Worm (Caenorhabditis elegans) whole organism, L1 larva: ENCODE measurements around the gene mrp-2.

ENCODE experiments used
- blmp-1 ChIP-seq: fragments of 150-350 bp; optimal IDR thresholded peaks from 2 replicates; lab custom pipeline; 2014; ENCODE audit warnings: missing biosample characterization, missing genetic modification characterization
- egl-13 ChIP-seq: sonication (generic microtip); optimal IDR thresholded peaks from 2 replicates; lab custom pipeline; 2016; ENCODE audit warnings: missing genotype, missing genetic modification reagents, missing genetic modification characterization, missing compliant biosample characterization
- lin-39 ChIP-seq: fragments of 150-350 bp; optimal IDR thresholded peaks from 2 replicates; lab custom pipeline; 2014; ENCODE audit warnings: missing biosample characterization, missing genetic modification reagents, missing genetic modification characterization
- mdl-1 ChIP-seq, 2 experiments: fragments of 150-350 bp; optimal IDR thresholded peaks; 2 replicates each; lab custom pipeline; 2014 to 2017; ENCODE audit warnings: missing biosample characterization in 2 of 2, missing genetic modification characterization in 2 of 2, inconsistent platforms in 1 of 2
- nhr-12 ChIP-seq: sonication (generic microtip); optimal IDR thresholded peaks from 2 replicates; lab custom pipeline; 2017; ENCODE audit warnings: missing biosample characterization, missing genetic modification characterization
- nhr-28 ChIP-seq: fragments of 150-350 bp; optimal IDR thresholded peaks from 2 replicates; lab custom pipeline; 2014; ENCODE audit warnings: missing biosample characterization, missing genetic modification characterization
- nhr-76 ChIP-seq: sonication (generic microtip); optimal IDR thresholded peaks from 2 replicates; lab custom pipeline; 2017; ENCODE audit warnings: missing biosample characterization, missing genetic modification characterization
- pqm-1 ChIP-seq: sonication (generic microtip); optimal IDR thresholded peaks from 3 replicates; lab custom pipeline; 2017; ENCODE audit warnings: missing biosample characterization, missing genetic modification characterization
- zag-1 ChIP-seq: fragments of 150-350 bp; optimal IDR thresholded peaks from 2 replicates; lab custom pipeline; 2014; ENCODE audit warnings: missing biosample characterization, missing genetic modification characterization

ce11 chrX:601860-602259 is 29.4 kb upstream of the mrp-2 start, which contains the start of gene F13C5.1:
- no peak for TF ChIP-seq blmp-1 (tag; lab: Kevin White, UChicago)
- no peak for TF ChIP-seq lin-39 (tag; lab: Kevin White, UChicago)
- no peak for TF ChIP-seq zag-1 (tag; lab: Kevin White, UChicago)
- TF ChIP-seq pqm-1 (tag; lab: Kevin White, UChicago) = no peak
- TF ChIP-seq nhr-28 (tag; lab: Kevin White, UChicago) = no peak
- no peak for TF ChIP-seq mdl-1 (tag; optimal IDR thresholded peaks at IDR 0.05; lab: Kevin White, UChicago)
- no peak for TF ChIP-seq egl-13 (tag; lab: Kevin White, UChicago)
- TF ChIP-seq nhr-76 (tag; lab: Kevin White, UChicago) = no peak
- no peak for TF ChIP-seq nhr-12 (tag; lab: Kevin White, UChicago)
